Fruit fly (Drosophila melanogaster) whole organism, larva: ENCODE data around the gene CG18766.
A peak's percentile ranks its signal among the peaks of the same experiment; 100 is the strongest.

Source experiments
- noc ChIP-seq: fragments of 200-800 bp; sonication (Bioruptor generic); optimal IDR thresholded peaks from 3 replicates; lab custom pipeline; 2019; ENCODE audit warnings: missing biosample characterization, mild to moderate bottlenecking, missing genetic modification characterization, moderate library complexity

The CG18766 gene

dm6 chr3R:27273118-27274062 lies 28.3 kb upstream of the CG18766 start, which contains the start of gene CG5934:
CG5934 (plus strand) TSS chr3R:27273705.
- TF ChIP-seq noc: peak; percentile 14

dm6 chr3R:27272233-27272632 lies 27.2 kb upstream of the CG18766 start:
- TF ChIP-seq noc: no peak

- no peak for TF ChIP-seq noc
These were observed 25.6 kb upstream of the CG18766 start for dm6 chr3R:27270379-27271266.

DNA sequence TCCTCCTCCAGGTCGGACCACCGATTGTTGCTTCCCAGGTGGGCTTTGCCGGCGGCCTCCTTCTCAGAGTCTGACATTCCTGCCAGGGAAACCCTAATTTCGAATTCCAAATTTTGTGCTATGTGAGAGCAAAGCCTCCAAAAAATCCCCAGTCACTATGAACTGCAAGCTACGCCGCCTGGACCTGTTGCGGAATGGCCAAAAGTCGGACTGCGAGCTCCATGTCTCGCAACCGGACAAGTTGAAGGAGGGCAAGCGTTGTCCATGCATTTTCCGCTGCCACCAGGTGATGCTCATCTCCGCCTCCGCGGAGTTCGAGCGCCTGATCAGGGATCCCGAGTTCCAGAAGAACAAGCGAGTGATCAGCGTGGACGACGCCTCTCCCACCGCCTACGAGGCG lies 20.3 kb upstream of the CG18766 start, which contains the start of the genes CG14262 and CG14260:
TSS of gene CG14262 (minus strand) at position 101 of the 400 bp plus-strand sequence.
TSS of gene CG14260 (plus strand) at position 128 of the 400 bp plus-strand sequence.
- TF ChIP-seq noc: no peak

DNA sequence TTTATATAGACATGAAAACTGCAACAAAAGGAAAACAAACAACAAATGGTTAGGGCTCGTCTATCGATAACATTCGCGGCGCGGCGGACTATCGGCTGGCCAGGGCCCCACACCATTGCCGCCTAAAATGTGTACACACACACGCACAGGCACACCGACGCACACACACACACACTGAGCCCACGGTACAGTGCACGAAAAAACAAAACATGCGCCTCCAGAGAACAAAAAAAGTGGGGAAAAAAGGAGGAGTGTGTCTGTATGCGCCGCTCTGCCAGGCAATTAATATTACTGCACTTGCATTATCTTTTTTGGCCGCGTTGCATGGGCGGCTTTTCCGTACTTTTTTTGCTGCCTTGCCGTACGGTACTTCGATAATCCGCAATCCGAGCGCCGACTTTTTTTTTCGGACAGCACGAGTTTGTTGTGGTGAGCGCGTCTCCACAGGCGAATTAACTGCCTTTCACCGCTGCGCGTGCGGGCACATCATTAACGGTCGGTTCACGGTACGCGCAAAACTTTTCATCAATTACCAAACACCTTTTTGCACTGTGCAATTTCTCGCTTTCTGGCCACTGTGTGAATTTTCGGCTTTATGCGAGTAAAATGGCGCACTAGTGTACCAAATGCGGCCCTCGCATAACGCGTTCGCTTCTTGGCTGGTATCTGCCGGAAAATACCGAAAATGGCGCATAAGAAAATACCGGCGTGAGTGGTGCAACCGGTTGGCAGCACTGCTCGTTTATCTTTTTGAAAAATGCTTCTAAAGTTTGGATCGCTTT lies 18.6 kb upstream of the CG18766 start, which contains the start of gene woc:
TSS of gene woc (minus strand) at position 622 of the 782 bp plus-strand sequence.
- TF ChIP-seq noc: peak; percentile 33

DNA sequence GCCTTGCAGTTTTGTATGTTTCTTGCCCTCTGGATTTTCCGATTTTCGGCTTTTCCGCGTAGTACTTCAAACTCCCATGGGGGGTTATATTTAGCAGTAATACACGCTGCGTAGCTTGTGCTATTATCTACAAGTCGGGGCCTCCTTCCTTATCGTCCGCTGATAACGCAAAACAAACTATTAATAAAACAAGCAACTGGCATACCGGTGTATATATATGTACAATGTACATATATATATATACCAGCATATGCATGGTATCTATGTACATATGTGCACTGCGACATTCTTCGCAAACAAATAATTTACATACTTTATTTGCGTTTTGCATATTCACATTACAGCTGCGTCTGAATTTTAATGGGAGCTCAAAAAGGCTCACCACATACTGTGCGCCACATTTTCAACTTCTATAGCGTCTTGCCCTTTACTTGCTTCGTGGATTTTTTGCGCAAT lies 8.9 kb upstream of the CG18766 start:
- no peak for TF ChIP-seq noc

DNA sequence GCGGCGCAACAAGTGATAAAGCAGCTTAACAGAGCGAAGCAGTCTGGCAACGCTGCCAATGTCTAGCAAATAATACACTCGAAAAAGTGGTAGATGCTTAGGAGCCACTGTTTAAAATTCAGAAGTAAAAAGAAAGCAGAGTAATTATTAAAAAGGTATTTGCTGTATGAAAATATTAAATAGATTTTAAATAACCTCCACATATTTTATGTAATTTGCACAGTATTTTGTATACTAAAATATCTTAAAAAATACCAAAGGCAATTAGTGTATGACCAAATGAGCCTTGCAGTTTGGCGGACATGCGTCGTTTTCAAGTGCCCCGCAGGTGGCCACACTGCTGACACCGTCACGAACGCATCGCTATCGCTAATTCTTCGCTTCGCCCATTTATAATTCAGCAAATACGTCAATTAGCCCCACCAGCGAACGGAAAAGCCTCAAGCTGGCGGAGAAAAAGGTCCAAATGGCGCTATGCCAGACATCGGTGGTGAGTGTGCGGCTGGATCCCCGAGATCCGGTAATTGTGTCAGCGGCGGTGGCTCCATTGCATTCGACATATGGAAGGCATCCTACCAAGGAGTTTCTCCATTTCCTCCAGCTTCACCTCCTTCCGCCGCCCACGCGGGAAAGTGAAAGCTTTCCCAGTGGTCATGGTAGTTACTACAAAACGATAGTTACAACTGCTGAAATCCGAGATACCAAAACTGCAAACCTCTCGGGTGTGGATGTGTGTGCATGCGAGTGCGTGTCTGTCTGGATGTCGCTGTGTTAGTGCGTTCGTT lies 8.3 kb upstream of the CG18766 start, which contains the start of gene pll:
TSS of gene pll (minus strand) at position 47 of the 785 bp plus-strand sequence.
- TF ChIP-seq noc: peak; percentile 54

dm6 chr3R:27250907-27251306 lies 5.9 kb upstream of the CG18766 start, which contains the start of the genes TTLL6B and TfIIA-L:
TTLL6B (minus strand) TSS chr3R:27251007.
TfIIA-L (plus strand) TSS chr3R:27251112.
- no peak for TF ChIP-seq noc

DNA sequence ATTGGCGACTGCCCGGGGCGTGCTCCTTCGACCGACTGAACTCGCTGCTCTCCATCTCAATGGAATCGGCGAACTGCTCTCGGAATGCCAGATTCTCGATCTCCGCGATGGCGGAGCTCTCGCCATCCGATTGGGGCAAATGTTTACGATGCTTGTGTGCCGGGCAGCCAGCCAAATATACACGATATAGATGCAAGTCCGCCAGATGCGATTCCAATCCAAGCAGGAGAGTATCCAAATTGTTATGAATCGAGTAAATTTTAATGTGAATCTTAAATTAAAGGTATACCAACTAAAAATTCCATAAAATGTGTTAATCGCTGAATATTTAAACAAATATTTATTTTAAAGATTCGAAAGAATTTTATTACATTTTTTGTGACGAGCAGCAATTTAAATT lies 2.8 kb upstream of the CG18766 start, which contains the start of gene CG5984:
TSS of gene CG5984 (minus strand) at position 101 of the 400 bp plus-strand sequence.
- no peak for TF ChIP-seq noc

DNA sequence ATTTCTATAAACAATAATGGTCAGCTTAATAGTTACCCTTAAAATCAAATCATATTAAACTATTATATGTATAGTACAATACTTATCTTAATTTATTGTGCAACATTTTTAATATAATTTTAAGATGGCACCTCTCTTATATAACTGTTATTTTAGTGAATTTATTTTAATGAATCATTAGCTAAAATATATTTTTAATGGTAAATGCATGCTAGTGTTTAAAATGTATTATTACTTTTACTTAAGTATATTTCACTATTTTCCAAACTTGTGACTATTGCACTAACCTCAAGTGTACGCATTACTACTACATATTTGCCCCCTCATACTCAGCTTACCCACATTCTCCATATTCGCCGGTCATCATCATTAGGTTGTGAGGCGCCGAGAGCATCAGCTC lies 1.2 kb upstream of the CG18766 start:
- TF ChIP-seq noc: peak; percentile 90

- TF ChIP-seq noc: no peak
These were observed 330 bp upstream of the CG18766 start for dm6 chr3R:27245401-27245757.

dm6 chr3R:27244412-27244741 lies 672 bp downstream of the CG18766 start:
- no peak for TF ChIP-seq noc

DNA sequence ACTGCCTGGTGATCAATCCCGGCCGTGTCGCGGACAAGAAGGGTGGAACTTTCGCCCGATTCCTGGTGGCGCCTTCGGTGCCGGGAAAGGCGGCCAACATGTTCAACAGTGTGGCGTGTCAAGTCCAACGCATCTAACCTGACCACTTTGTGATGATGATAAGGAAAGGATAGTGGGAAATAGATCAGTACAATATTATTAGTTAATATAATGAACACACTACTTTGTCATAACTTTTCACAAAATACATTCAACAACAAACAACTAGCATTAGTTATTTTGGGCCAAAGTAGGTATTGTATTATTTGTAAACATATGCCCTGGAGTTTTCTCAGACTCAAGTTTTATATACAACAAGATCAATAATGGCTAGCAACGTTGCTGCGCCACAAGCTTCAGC lies 4.1 kb downstream of the CG18766 start, which contains the start of gene CG17991:
TSS of gene CG17991 (plus strand) at position 301 of the 400 bp plus-strand sequence.
- no peak for TF ChIP-seq noc

- TF ChIP-seq noc: no peak
These were observed 6.4 kb downstream of the CG18766 start, which contains the start of the genes CG31064 and PolA2 for dm6 chr3R:27238438-27239301. CG31064 (minus strand) TSS chr3R:27239085. PolA2 (plus strand) TSS chr3R:27239163.
